Worm (Caenorhabditis elegans): ENCODE results near the gene pyp-1.
"Not testable (repeated sequence)": the region's sequence is repeated elsewhere in the genome, so short reads cannot be mapped to it uniquely, and the experiment has no call there.

Gene pyp-1

DNA sequence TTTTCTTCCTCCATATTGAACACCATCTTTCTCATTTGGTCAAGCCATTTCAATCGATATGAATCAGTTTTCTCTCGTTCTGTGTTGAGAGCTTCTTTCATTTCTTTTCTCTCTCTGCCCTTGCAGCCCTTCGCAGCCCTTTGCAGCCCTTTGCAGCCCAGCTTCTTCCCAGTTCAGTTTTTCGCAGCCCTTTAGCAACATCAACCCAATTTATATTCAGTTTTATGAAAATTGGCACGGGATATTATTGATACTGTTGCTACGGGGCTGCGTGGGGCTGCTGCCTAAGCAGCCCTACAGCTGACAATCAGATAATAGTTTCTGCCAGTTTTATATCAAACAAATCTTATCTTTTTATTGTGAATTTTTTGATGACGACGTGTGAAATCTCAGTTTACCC lies 38.2 kb upstream of the pyp-1 start, which contains the start of gene F44D12.10:
TSS of gene F44D12.10 (minus strand) at position 101 of the 400 bp plus-strand sequence.
- TF ChIP-seq T20F7.1 (GFP tag; optimal IDR thresholded peaks at IDR 0.05) (no peak), ztf-7 (tag; optimal IDR thresholded peaks at IDR 0.05) (no peak), nhr-28 (tag; optimal IDR thresholded peaks at IDR 0.05) (no peak), ceh-28 (tag; optimal IDR thresholded peaks at IDR 0.05) (no peak), tag-97 (GFP tag; IDR thresholded peaks at IDR 0.05) (no peak), F10B5.3 (tag; optimal IDR thresholded peaks at IDR 0.05) (no peak), mxl-2 (GFP tag; conservative IDR thresholded peaks at IDR 0.05) (no peak), mxl-3 (GFP tag; optimal IDR thresholded peaks at IDR 0.05) (no peak), nhr-25 (tag; optimal IDR thresholded peaks at IDR 0.05; ENCODE audit: borderline replicate concordance, insufficient read depth) (no peak), unc-130 (GFP tag; optimal IDR thresholded peaks at IDR 0.05) (no peak), vab-7 (GFP tag; IDR thresholded peaks at IDR 0.05) (no peak), unc-62 (GFP tag; optimal IDR thresholded peaks at IDR 0.05 in 1 of 2) (no peak), unc-62 (tag; optimal IDR thresholded peaks at IDR 0.05) (no peak), dve-1 (tag; optimal IDR thresholded peaks at IDR 0.05; ENCODE audit: insufficient read depth) (no peak), lin-38 (GFP tag; IDR thresholded peaks at IDR 0.05) (no peak), mes-2 (tag; optimal IDR thresholded peaks at IDR 0.05; ENCODE audit: poor library complexity, severe bottlenecking) (no peak), egl-27 (tag; optimal IDR thresholded peaks at IDR 0.05) (no peak), R02D3.7 (tag; optimal IDR thresholded peaks at IDR 0.05) (no peak), rbr-2 (tag; optimal IDR thresholded peaks at IDR 0.05) (no peak)

DNA sequence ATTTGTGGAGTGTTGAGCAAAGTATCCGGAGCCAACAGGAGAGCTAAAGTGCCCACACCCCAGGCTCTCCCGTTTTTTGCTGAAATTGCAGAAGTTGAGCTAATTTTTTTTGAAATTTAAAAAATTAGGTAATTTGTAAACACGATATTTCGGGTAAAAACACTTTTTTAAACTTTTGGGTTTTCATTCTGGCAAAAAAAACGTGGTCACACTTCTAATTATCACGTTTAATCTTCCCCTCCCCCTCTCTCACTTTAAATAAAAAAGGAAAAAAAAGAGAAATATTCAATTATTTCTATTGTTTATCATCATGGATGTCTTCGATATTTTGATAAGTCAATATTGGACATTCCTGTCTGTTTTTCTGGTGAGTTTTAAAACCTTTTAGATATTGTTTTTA lies 34.3 kb upstream of the pyp-1 start, which contains the start of gene F44D12.6:
TSS of gene F44D12.6 (plus strand) at position 301 of the 400 bp plus-strand sequence.
- TF ChIP-seq F10B5.3 (tag; optimal IDR thresholded peaks at IDR 0.05) (no peak), spr-1 (tag; optimal IDR thresholded peaks at IDR 0.05) (no peak), ZK337.2 (GFP tag; IDR thresholded peaks at IDR 0.05) (no peak)

DNA sequence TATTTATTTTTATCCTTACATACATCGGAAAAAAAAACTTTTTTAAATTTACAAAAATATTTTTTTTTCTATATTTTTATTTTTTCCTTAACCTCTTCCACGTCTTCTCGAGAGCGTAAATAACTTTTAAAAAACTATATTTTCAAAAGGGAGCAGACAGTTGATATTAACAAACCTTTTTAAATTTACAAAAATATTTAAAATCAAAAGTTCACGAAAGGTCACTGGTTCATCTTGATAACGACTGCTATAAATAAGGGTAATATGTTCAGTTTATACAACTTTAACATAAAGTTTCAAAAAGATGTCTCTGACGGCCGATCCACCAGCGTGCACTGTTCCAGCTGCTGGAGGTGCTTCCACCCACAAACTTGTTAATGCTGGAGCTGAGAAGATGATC lies 30.1 kb upstream of the pyp-1 start, which contains the start of the genes F44D12.16 and msd-2:
TSS of gene F44D12.16 (plus strand) at position 301 of the 400 bp plus-strand sequence.
TSS of gene msd-2 (plus strand) at position 305 of the 400 bp plus-strand sequence.
- not testable (repeated sequence) for TF ChIP-seq Y75B8A.6, lin-29, ZK337.2 (GFP tag; IDR thresholded peaks at IDR 0.05)

DNA sequence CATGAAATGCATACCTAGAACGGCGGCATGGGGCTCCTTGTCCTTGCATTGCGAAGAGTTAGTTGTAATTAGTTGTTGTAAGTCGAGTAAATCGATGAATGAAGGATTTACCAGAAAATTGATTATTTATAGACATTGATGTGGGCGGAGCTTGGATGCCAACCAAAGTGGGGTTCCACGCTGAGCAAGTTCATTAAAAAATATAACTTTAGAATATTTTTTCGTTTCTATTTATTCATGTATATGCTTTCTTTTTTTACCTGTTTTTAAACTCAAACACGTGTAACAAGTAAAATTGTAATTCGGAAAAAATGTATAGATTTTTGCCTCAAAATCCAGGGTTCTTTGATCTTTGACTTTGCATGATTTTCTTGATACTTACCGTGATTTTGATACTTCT lies 28.8 kb upstream of the pyp-1 start, which contains the start of gene gipc-2:
TSS of gene gipc-2 (minus strand) at position 101 of the 400 bp plus-strand sequence.
- TF ChIP-seq nhr-6 (tag; optimal IDR thresholded peaks at IDR 0.05) (no peak), F49E8.2 (tag; optimal IDR thresholded peaks at IDR 0.05; ENCODE audit: borderline replicate concordance) (no peak), lin-38 (GFP tag; IDR thresholded peaks at IDR 0.05) (no peak), dmd-6 (GFP tag; IDR thresholded peaks at IDR 0.05) (no peak), daf-16 (GFP tag; optimal IDR thresholded peaks at IDR 0.05) (no peak), daf-16 (tag; optimal IDR thresholded peaks at IDR 0.05) (no peak), unc-39 (tag; optimal IDR thresholded peaks at IDR 0.05) (no peak), ctbp-1 (GFP tag; IDR thresholded peaks at IDR 0.05) (no peak), ceh-20 (GFP tag; IDR thresholded peaks at IDR 0.05) (no peak), nhr-10 (tag; optimal IDR thresholded peaks at IDR 0.05) (no peak)

DNA sequence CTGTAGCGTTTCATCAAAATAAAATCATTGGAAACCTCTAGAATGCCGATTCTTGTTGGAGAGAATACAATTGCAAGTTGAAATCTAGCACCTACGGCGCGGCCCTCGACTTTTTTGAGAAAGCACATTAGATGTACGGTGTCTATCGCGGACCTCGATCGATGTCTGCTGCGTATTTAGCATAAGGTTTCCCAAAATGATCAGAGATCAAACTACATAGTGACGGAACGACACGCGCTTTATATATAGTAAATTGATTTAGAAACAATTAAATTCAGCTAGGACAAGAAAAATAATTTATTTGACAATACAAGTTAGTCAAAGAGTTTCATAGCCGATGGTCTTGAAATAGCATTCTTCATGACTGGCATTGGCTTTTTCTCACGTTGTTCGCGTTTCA lies 27.4 kb upstream of the pyp-1 start:
- TF ChIP-seq ceh-32 (tag; optimal IDR thresholded peaks at IDR 0.05; ENCODE audit: poor library complexity) (no peak), D1046.2 (GFP tag; IDR thresholded peaks at IDR 0.05) (no peak), Y105C5A.15 (GFP tag; IDR thresholded peaks at IDR 0.05) (no peak), ceh-82 (tag; optimal IDR thresholded peaks at IDR 0.05) (no peak), dmd-6 (GFP tag; IDR thresholded peaks at IDR 0.05) (no peak), lim-7 (GFP tag; IDR thresholded peaks at IDR 0.05) (no peak), saeg-2 (GFP tag; IDR thresholded peaks at IDR 0.05) (no peak), zip-2 (tag; optimal IDR thresholded peaks at IDR 0.05) (no peak), ZK546.5 (tag; optimal IDR thresholded peaks at IDR 0.05) (no peak), mxl-2 (GFP tag; conservative IDR thresholded peaks at IDR 0.05) (no peak), T20F7.1 (GFP tag; optimal IDR thresholded peaks at IDR 0.05) (no peak), nhr-25 (tag; optimal IDR thresholded peaks at IDR 0.05; ENCODE audit: borderline replicate concordance, insufficient read depth) (no peak), lsy-2 (tag; optimal IDR thresholded peaks at IDR 0.05) (no peak), ceh-44 (GFP tag; IDR thresholded peaks at IDR 0.05) (no peak), hmg-1.1 (GFP tag; IDR thresholded peaks at IDR 0.05) (no peak), spr-1 (tag; optimal IDR thresholded peaks at IDR 0.05) (no peak), Y5F2A.4 (GFP tag; optimal IDR thresholded peaks at IDR 0.05) (no peak)
